Worm (Caenorhabditis elegans) whole organism, early embryonic: ENCODE results near the gene srh-27.

ENCODE experiments used
- B0310.2 ChIP-seq: sonication (generic microtip); optimal IDR thresholded peaks from 2 replicates; lab custom pipeline; 2016; ENCODE audit warnings: mild to moderate bottlenecking, missing genetic modification characterization, missing compliant biosample characterization
- aly-1 ChIP-seq: sonication (generic microtip); optimal IDR thresholded peaks from 2 replicates; lab custom pipeline; 2016; ENCODE audit warnings: missing genetic modification characterization, missing compliant biosample characterization
- ama-1 ChIP-seq: fragments of 150-350 bp; optimal IDR thresholded peaks from 2 replicates; lab custom pipeline; 2014
- ets-7 ChIP-seq: sonication (generic microtip); optimal IDR thresholded peaks from 2 replicates; lab custom pipeline; 2016; ENCODE audit warnings: missing genotype, missing genetic modification characterization, missing compliant biosample characterization
- flt-1 ChIP-seq: fragments of 200-800 bp; sonication (Bioruptor generic); IDR thresholded peaks from 2 replicates; pipeline ENCODE4 v1.3.6; 2022; ENCODE audit warnings: missing genetic modification characterization, missing compliant biosample characterization
- scrt-1 ChIP-seq: fragments of 200-800 bp; sonication (Bioruptor generic); IDR thresholded peaks from 2 replicates; pipeline ENCODE4 v1.3.6; 2022; ENCODE audit warnings: missing genetic modification characterization, missing compliant biosample characterization
- sea-1 ChIP-seq: fragments of 200-800 bp; sonication (Bioruptor generic); conservative IDR thresholded peaks from 2 replicates; pipeline ENCODE4 v1.3.6; 2022; ENCODE audit warnings: missing genetic modification characterization, missing compliant biosample characterization
- tbx-11 ChIP-seq: fragments of 200-800 bp; sonication (Bioruptor generic); IDR thresholded peaks from 2 replicates; pipeline ENCODE4 v1.3.6; 2022; ENCODE audit warnings: missing genetic modification characterization, missing compliant biosample characterization
- tbx-37 ChIP-seq: fragments of 200-800 bp; sonication (Bioruptor generic); conservative IDR thresholded peaks from 2 replicates; pipeline ENCODE4 v1.3.6; 2022; ENCODE audit warnings: missing genetic modification reagents, missing genetic modification characterization, missing compliant biosample characterization
- tra-4 ChIP-seq: sonication (generic microtip); optimal IDR thresholded peaks from 2 replicates; lab custom pipeline; 2017; ENCODE audit warnings: missing genetic modification characterization, missing compliant biosample characterization

DNA sequence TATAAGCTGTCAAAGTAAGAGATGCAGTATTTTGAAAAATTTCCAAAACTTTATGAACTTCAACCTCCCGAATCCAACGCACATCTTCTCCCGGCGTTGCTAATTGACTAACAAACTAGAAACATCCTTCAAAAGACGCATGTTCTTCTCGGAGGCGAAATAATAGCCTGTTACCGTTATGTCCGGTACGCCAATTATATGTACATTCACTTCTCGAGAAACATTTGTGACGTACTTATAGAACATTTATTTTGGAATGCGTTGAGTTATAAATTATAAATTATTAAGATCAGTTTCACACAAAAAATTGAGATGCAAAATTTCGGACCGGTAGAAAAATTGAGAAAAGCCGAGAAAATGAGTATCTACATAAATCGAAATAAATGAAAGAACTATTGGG lies 48.6 kb downstream of the srh-27 start, which contains the start of gene T21B4.3:
- no peak for TF ChIP-seq ama-1
- TF ChIP-seq scrt-1 (GFP tag; lab: Robert Waterston, UW) = no peak
- no peak for TF ChIP-seq ets-7 (tag; lab: Kevin White, UChicago)
- TF ChIP-seq flt-1 (GFP tag; lab: Robert Waterston, UW) = no peak
- no peak for TF ChIP-seq sea-1 (GFP tag; lab: Robert Waterston, UW)
- no peak for TF ChIP-seq tbx-37 (GFP tag; lab: Robert Waterston, UW)
- TF ChIP-seq B0310.2 = no peak
- TF ChIP-seq tbx-11 (GFP tag; lab: Robert Waterston, UW) = no peak
- TF ChIP-seq tra-4 (tag; lab: Kevin White, UChicago) = no peak
- no peak for TF ChIP-seq aly-1 (tag; lab: Kevin White, UChicago)
